Fruit fly (Drosophila melanogaster): ENCODE measurements around the gene CG3061.

CG3061 gene

DNA sequence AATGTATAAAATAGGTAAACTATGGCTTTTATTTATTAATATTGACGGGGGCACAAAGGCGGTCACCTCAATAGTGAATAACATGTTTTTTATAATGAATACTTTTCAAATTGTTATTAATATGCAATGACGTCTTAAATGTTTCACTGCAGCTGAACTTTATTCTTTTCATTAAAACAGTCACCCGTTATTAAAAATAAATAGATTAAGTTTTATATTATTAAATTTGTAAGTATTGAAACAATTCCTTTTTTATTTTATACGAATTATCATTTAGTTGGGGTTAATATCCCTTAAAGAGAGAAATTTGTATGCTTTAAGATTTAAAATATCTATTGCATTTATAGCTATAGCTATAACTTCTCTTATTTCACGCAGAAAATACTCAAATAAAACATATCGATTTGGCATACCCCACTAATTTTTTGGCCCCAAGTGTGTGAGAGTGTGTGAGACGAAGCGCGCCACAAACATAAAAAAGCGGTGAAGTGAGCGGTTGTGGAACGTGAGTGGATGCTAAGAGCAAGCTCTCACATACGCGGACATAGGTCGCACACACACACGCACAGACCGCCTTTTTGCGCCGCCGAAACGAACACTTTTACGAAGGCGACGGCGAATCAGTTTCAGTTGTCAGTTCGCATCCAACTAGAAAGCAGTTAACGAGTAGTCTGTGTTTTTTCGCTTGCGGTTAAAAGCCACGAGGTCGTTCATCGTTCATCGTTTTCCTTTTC is 24.3 kb downstream of the CG3061 start, which contains the start of gene foxo (continued):
- TF ChIP-seq CG1529 (GFP tag; optimal IDR thresholded peaks at IDR 0.05) (peak; percentile 59), tio (GFP tag; optimal IDR thresholded peaks at IDR 0.05) (peak; percentile 70), CG8924 (tag; optimal IDR thresholded peaks at IDR 0.05) (peak; percentile 94), Taf1 (GFP tag; IDR thresholded peaks at IDR 0.05) (no peak), CG5953 (GFP tag; IDR thresholded peaks at IDR 0.05) (0 out of 2 replicates have a peak, but pooled peaks have one; percentile 42), sc (optimal IDR thresholded peaks at IDR 0.05) (no peak), sc (GFP tag; optimal IDR thresholded peaks at IDR 0.05) (peak; percentile 59), CG7556 (GFP tag; optimal IDR thresholded peaks at IDR 0.05) (peak; percentile 96), Stat92E (GFP tag; optimal IDR thresholded peaks at IDR 0.05) (no peak), CG8388 (GFP tag; optimal IDR thresholded peaks at IDR 0.05) (peak; percentile 72), CG34224 (GFP tag; IDR thresholded peaks at IDR 0.05; ENCODE audit: partially characterized antibody) (peak; percentile 18; the same call in 2 of the 3 replicates), eve (GFP tag; optimal IDR thresholded peaks at IDR 0.05) (peak in 1 of 2 experiments; percentile 2), CG7987 (GFP tag; optimal IDR thresholded peaks at IDR 0.05) (no peak), CG10267 (tag; optimal IDR thresholded peaks at IDR 0.05) (peak; percentile 80), Neu2 (GFP tag; optimal IDR thresholded peaks at IDR 0.05; ENCODE audit: borderline replicate concordance) (no peak), crol (GFP tag; IDR thresholded peaks at IDR 0.05) (peak; percentile 24; the same call in 1 of the 2 replicates), phol (tag; optimal IDR thresholded peaks at IDR 0.05) (peak; percentile 89), CG17568 (GFP tag; optimal IDR thresholded peaks at IDR 0.05) (peak; percentile 38), ken (GFP tag; IDR thresholded peaks at IDR 0.05) (peak; percentile 24; the same call in 2 of the 3 replicates), trh (GFP tag; optimal IDR thresholded peaks at IDR 0.05) (no peak), H2.0 (GFP tag; IDR thresholded peaks at IDR 0.05) (0 out of 2 replicates have a peak, but pooled peaks have one; percentile 21), pb (GFP tag; optimal IDR thresholded peaks at IDR 0.05) (no peak), CG2712 (tag; optimal IDR thresholded peaks at IDR 0.05) (peak; percentile 89), vfl (GFP tag; optimal IDR thresholded peaks at IDR 0.05) (no peak), GATAe (GFP tag; conservative IDR thresholded peaks at IDR 0.05) (no peak), CG12104 (GFP tag; optimal IDR thresholded peaks at IDR 0.05) (peak; percentile 83), HmgZ (tag; optimal IDR thresholded peaks at IDR 0.05) (peak; percentile 15), CG1647 (GFP tag; optimal IDR thresholded peaks at IDR 0.05) (no peak), CG10979 (tag; optimal IDR thresholded peaks at IDR 0.05) (peak; percentile 77), gt (GFP tag; IDR thresholded peaks at IDR 0.05) (no peak), CG4820 (GFP tag; optimal IDR thresholded peaks at IDR 0.05) (peak; percentile 57), row (GFP tag; IDR thresholded peaks at IDR 0.05) (peak; percentile 69), Sry-β (GFP tag; optimal IDR thresholded peaks at IDR 0.05) (peak; percentile 43), chn (GFP tag; optimal IDR thresholded peaks at IDR 0.05) (no peak), Doc3 (GFP tag; IDR thresholded peaks at IDR 0.05; ENCODE audit: partially characterized antibody) (no peak), CG33213 (GFP tag; optimal IDR thresholded peaks at IDR 0.05) (no peak), CG31388 (GFP tag; optimal IDR thresholded peaks at IDR 0.05) (no peak), sim (GFP tag; IDR thresholded peaks at IDR 0.05) (no peak), wor (GFP tag; IDR thresholded peaks at IDR 0.05) (0 out of 2 replicates have a peak, but pooled peaks have one; percentile 14), CG31441 (GFP tag; IDR thresholded peaks at IDR 0.05) (peak; percentile 95), CG3847 (GFP tag; IDR thresholded peaks at IDR 0.05) (peak; percentile 59), vvl (GFP tag; IDR thresholded peaks at IDR 0.05) (peak; percentile 53), crc (GFP tag; optimal IDR thresholded peaks at IDR 0.05) (no peak), Antp (GFP tag; optimal IDR thresholded peaks at IDR 0.05) (peak; percentile 33), Ada2b (GFP tag; IDR thresholded peaks at IDR 0.05) (peak; percentile 61), CG31224 (GFP tag; IDR thresholded peaks at IDR 0.05) (peak; percentile 61), CG9797 (GFP tag; optimal IDR thresholded peaks at IDR 0.05) (no peak), CG9215 (GFP tag; IDR thresholded peaks at IDR 0.05) (no peak), Gsc (GFP tag; IDR thresholded peaks at IDR 0.05) (no peak), CG15601 (tag; optimal IDR thresholded peaks at IDR 0.05) (peak; percentile 79)
